Worm (Caenorhabditis elegans) whole organism, L3 larva: ENCODE measurements around the gene Y73F8A.32.

Experiments used
- R02D3.7 ChIP-seq: fragments of 150-350 bp; optimal IDR thresholded peaks from 2 replicates; lab custom pipeline; 2014; ENCODE audit warnings: missing biosample characterization, missing genetic modification characterization
- ZK546.5 ChIP-seq: sonication (generic microtip); optimal IDR thresholded peaks from 2 replicates; lab custom pipeline; 2017; ENCODE audit warnings: missing biosample characterization, missing genetic modification characterization
- ama-1 ChIP-seq: fragments of 150-350 bp; optimal IDR thresholded peaks from 2 replicates; lab custom pipeline; 2018
- ceh-16 ChIP-seq: sonication (generic microtip); optimal IDR thresholded peaks from 2 replicates; lab custom pipeline; 2017; ENCODE audit warnings: missing biosample characterization, missing genetic modification characterization
- ceh-28 ChIP-seq: fragments of 150-350 bp; optimal IDR thresholded peaks from 2 replicates; lab custom pipeline; 2014; ENCODE audit warnings: missing biosample characterization, missing genetic modification reagents, missing genetic modification characterization
- ceh-82 ChIP-seq: fragments of 150-350 bp; optimal IDR thresholded peaks from 2 replicates; lab custom pipeline; 2014; ENCODE audit warnings: missing biosample characterization, missing genetic modification characterization
- ceh-9 ChIP-seq: sonication (generic microtip); optimal IDR thresholded peaks from 2 replicates; lab custom pipeline; 2018; ENCODE audit warnings: missing biosample characterization, missing genetic modification characterization
- daf-12 ChIP-seq: fragments of 150-350 bp; optimal IDR thresholded peaks from 2 replicates; lab custom pipeline; 2014; ENCODE audit warnings: missing biosample characterization, missing genetic modification reagents, missing genetic modification characterization
- egl-27 ChIP-seq: sonication (generic microtip); optimal IDR thresholded peaks from 4 replicates; lab custom pipeline; 2017; ENCODE audit warnings: missing biosample characterization, missing genetic modification reagents, missing genetic modification characterization
- egl-5 ChIP-seq: fragments of 150-350 bp; optimal IDR thresholded peaks from 2 replicates; lab custom pipeline; 2017; ENCODE audit warnings: missing biosample characterization, missing genetic modification reagents, missing genetic modification characterization, inconsistent platforms
- elt-1 ChIP-seq: fragments of 150-350 bp; optimal IDR thresholded peaks from 2 replicates; lab custom pipeline; 2014; ENCODE audit warnings: missing biosample characterization, missing genetic modification characterization
- elt-2 ChIP-seq: sonication (generic microtip); optimal IDR thresholded peaks from 2 replicates; lab custom pipeline; 2016; ENCODE audit warnings: missing genetic modification reagents, mild to moderate bottlenecking, missing genetic modification characterization, missing compliant biosample characterization
- elt-3 ChIP-seq, 3 experiments: fragments of 150-350 bp in 1 of 3; sonication (generic microtip) in 2 of 3; optimal IDR thresholded peaks; 2 replicates in 2 of 3; 4 replicates in 1 of 3; lab custom pipeline; 2014 to 2017; ENCODE audit warnings: missing biosample characterization in 3 of 3, missing genetic modification characterization in 3 of 3
- eor-1 ChIP-seq, 2 experiments: fragments of 150-350 bp; optimal IDR thresholded peaks; 2 replicates each; lab custom pipeline; 2014 to 2018; ENCODE audit warnings: missing biosample characterization in 2 of 2, missing genetic modification characterization in 2 of 2
- fkh-10 ChIP-seq: sonication (generic microtip); optimal IDR thresholded peaks from 2 replicates; lab custom pipeline; 2017; ENCODE audit warnings: missing biosample characterization, missing genetic modification reagents, missing genetic modification characterization
- fkh-2 ChIP-seq: fragments of 150-350 bp; optimal IDR thresholded peaks from 2 replicates; lab custom pipeline; 2014; ENCODE audit warnings: missing biosample characterization, missing genetic modification reagents, missing genetic modification characterization
- fos-1 ChIP-seq: fragments of 150-350 bp; optimal IDR thresholded peaks from 2 replicates; lab custom pipeline; 2014; ENCODE audit warnings: missing biosample characterization, missing genetic modification characterization
- hmg-11 ChIP-seq: sonication (generic microtip); optimal IDR thresholded peaks from 2 replicates; lab custom pipeline; 2016; ENCODE audit warnings: missing genetic modification characterization, missing compliant biosample characterization
- jun-1 ChIP-seq: fragments of 150-350 bp; optimal IDR thresholded peaks from 2 replicates; lab custom pipeline; 2014; ENCODE audit warnings: missing biosample characterization, missing genetic modification reagents, missing genetic modification characterization
- lin-15B ChIP-seq: fragments of 150-350 bp; optimal IDR thresholded peaks from 2 replicates; lab custom pipeline; 2014; ENCODE audit warnings: missing biosample characterization, missing genetic modification characterization
- lin-39 ChIP-seq: fragments of 150-350 bp; optimal IDR thresholded peaks from 2 replicates; lab custom pipeline; 2018; ENCODE audit warnings: missing biosample characterization, missing genetic modification reagents, missing genetic modification characterization
- lsy-12 ChIP-seq: sonication (generic microtip); optimal IDR thresholded peaks from 2 replicates; lab custom pipeline; 2016; ENCODE audit warnings: mild to moderate bottlenecking, missing genetic modification characterization, missing compliant biosample characterization
- mdl-1 ChIP-seq: fragments of 150-350 bp; optimal IDR thresholded peaks from 2 replicates; lab custom pipeline; 2014; ENCODE audit warnings: missing biosample characterization, missing genetic modification characterization
- mml-1 ChIP-seq: fragments of 150-350 bp; sonication (generic microtip); optimal IDR thresholded peaks from 3 replicates; lab custom pipeline; 2014; ENCODE audit warnings: missing biosample characterization, missing genetic modification characterization
- nfya-1 ChIP-seq: sonication (generic microtip); optimal IDR thresholded peaks from 2 replicates; lab custom pipeline; 2017; ENCODE audit warnings: missing genetic modification characterization, mild to moderate bottlenecking, missing compliant biosample characterization, antibody characterized with exemption, moderate library complexity; ENCODE audit not compliant: insufficient read depth
- nhr-11 ChIP-seq: fragments of 150-350 bp; optimal IDR thresholded peaks from 2 replicates; lab custom pipeline; 2014; ENCODE audit warnings: missing biosample characterization, missing genetic modification characterization
- nhr-12 ChIP-seq: fragments of 150-350 bp; optimal IDR thresholded peaks from 2 replicates; lab custom pipeline; 2014; ENCODE audit warnings: missing biosample characterization, missing genetic modification characterization
- nhr-23 ChIP-seq: fragments of 150-350 bp; optimal IDR thresholded peaks from 2 replicates; lab custom pipeline; 2014; ENCODE audit warnings: missing biosample characterization, missing genetic modification reagents, missing genetic modification characterization
- nhr-237 ChIP-seq: fragments of 150-350 bp; optimal IDR thresholded peaks from 2 replicates; lab custom pipeline; 2014; ENCODE audit warnings: missing biosample characterization, missing genetic modification characterization
- nhr-25 ChIP-seq: sonication (generic microtip); optimal IDR thresholded peaks from 2 replicates; lab custom pipeline; 2017; ENCODE audit warnings: missing biosample characterization, missing genetic modification characterization
- nhr-28 ChIP-seq: fragments of 150-350 bp; optimal IDR thresholded peaks from 2 replicates; lab custom pipeline; 2014; ENCODE audit warnings: missing biosample characterization, missing genetic modification characterization
- nhr-43 ChIP-seq: sonication (generic microtip); optimal IDR thresholded peaks from 2 replicates; lab custom pipeline; 2016; ENCODE audit warnings: mild to moderate bottlenecking, missing genetic modification characterization, missing compliant biosample characterization; ENCODE audit not compliant: poor library complexity, severe bottlenecking
- nhr-67 ChIP-seq: fragments of 150-350 bp; optimal IDR thresholded peaks from 2 replicates; lab custom pipeline; 2014; ENCODE audit warnings: missing biosample characterization, missing genetic modification characterization
- nhr-76 ChIP-seq: fragments of 150-350 bp; sonication (generic microtip); optimal IDR thresholded peaks from 5 replicates; lab custom pipeline; 2014; ENCODE audit warnings: missing biosample characterization, missing genetic modification characterization
- nhr-77 ChIP-seq: fragments of 150-350 bp; optimal IDR thresholded peaks from 2 replicates; lab custom pipeline; 2014; ENCODE audit warnings: missing biosample characterization, missing genetic modification characterization
- pha-4 ChIP-seq: fragments of 150-350 bp; optimal IDR thresholded peaks from 2 replicates; lab custom pipeline; 2014; ENCODE audit warnings: missing biosample characterization, missing genetic modification reagents, missing genetic modification characterization
- pqm-1 ChIP-seq: fragments of 150-350 bp; optimal IDR thresholded peaks from 2 replicates; lab custom pipeline; 2017; ENCODE audit warnings: missing biosample characterization, missing genetic modification characterization, inconsistent platforms
- sea-2 ChIP-seq: fragments of 150-350 bp; sonication (generic microtip); optimal IDR thresholded peaks from 4 replicates; lab custom pipeline; 2014; ENCODE audit warnings: missing biosample characterization, missing genetic modification reagents, missing genetic modification characterization
- skn-1 ChIP-seq: fragments of 150-350 bp; optimal IDR thresholded peaks from 2 replicates; lab custom pipeline; 2014; ENCODE audit warnings: missing biosample characterization, missing genetic modification characterization
- snpc-4 ChIP-seq: fragments of 150-350 bp; optimal IDR thresholded peaks from 2 replicates; lab custom pipeline; 2014; ENCODE audit warnings: missing biosample characterization, missing genetic modification characterization
- unc-39 ChIP-seq: sonication (generic microtip); optimal IDR thresholded peaks from 4 replicates; lab custom pipeline; 2017; ENCODE audit warnings: missing biosample characterization, missing genetic modification characterization
- unc-62 ChIP-seq: fragments of 150-350 bp; sonication (generic microtip); optimal IDR thresholded peaks from 4 replicates; lab custom pipeline; 2014; ENCODE audit warnings: missing biosample characterization, missing genetic modification reagents, missing genetic modification characterization
- zag-1 ChIP-seq: fragments of 150-350 bp; optimal IDR thresholded peaks from 2 replicates; lab custom pipeline; 2014; ENCODE audit warnings: missing biosample characterization, missing genetic modification characterization
- ztf-11 ChIP-seq: fragments of 150-350 bp; optimal IDR thresholded peaks from 2 replicates; lab custom pipeline; 2014; ENCODE audit warnings: missing biosample characterization, missing genetic modification characterization
- ztf-4 ChIP-seq: fragments of 150-350 bp; optimal IDR thresholded peaks from 2 replicates; lab custom pipeline; 2014; ENCODE audit warnings: missing biosample characterization, missing genetic modification characterization

Gene Y73F8A.32

ce11 chrIV:15476369-15476768 is 44.9 kb downstream of the Y73F8A.32 start:
- TF ChIP-seq nfya-1 (tag; lab: Kevin White, UChicago), result no peak
- peak; percentile 4 for TF ChIP-seq lin-39 (tag; lab: Kevin White, UChicago)
- TF ChIP-seq elt-2 (tag; lab: Kevin White, UChicago), result peak; percentile 27
- TF ChIP-seq jun-1, result no peak
- TF ChIP-seq lsy-12 (tag; lab: Kevin White, UChicago), result peak; percentile 2
- TF ChIP-seq pha-4, result peak; percentile 26

ce11 chrIV:15475829-15476228 is 45.4 kb downstream of the Y73F8A.32 start:
- TF ChIP-seq ceh-28 (tag; lab: Kevin White, UChicago), result peak; percentile 18
- no peak for TF ChIP-seq pha-4

ce11 chrIV:15473588-15474271 is 47.5 kb downstream of the Y73F8A.32 start, which contains the start of gene Y73F8A.26:
Gene Y73F8A.26, plus strand, starts transcription at chrIV:15473660.
- TF ChIP-seq daf-12, result no peak
- no peak for TF ChIP-seq unc-39 (tag; lab: Kevin White, UChicago)
- TF ChIP-seq eor-1 (tag; optimal IDR thresholded peaks at IDR 0.05; lab: Kevin White, UChicago), result no peak
- no peak for TF ChIP-seq sea-2 (GFP tag; lab: Kevin White, UChicago)
- TF ChIP-seq skn-1 (tag; lab: Kevin White, UChicago), result no peak
- TF ChIP-seq nhr-12 (tag; lab: Kevin White, UChicago), result no peak
- no peak for TF ChIP-seq fkh-2 (tag; lab: Kevin White, UChicago)

ce11 chrIV:15472387-15472859 is 48.8 kb downstream of the Y73F8A.32 start, which contains the start of gene Y73F8A.27:
Gene Y73F8A.27, plus strand, starts transcription at chrIV:15472809.
- peak; percentile 77 for TF ChIP-seq R02D3.7 (tag; lab: Kevin White, UChicago)
- no peak for TF ChIP-seq ceh-9 (tag; lab: Kevin White, UChicago)
- peak; percentile 55 for TF ChIP-seq egl-5 (tag; lab: Kevin White, UChicago)
- TF ChIP-seq elt-3 (tag; optimal IDR thresholded peaks at IDR 0.05; lab: Kevin White, UChicago), result no peak
- no peak for TF ChIP-seq sea-2 (GFP tag; lab: Kevin White, UChicago)
- TF ChIP-seq pha-4, result peak; percentile 97
- TF ChIP-seq lin-15B, result peak; percentile 97
- no peak for TF ChIP-seq nhr-76 (tag; lab: Kevin White, UChicago)
- peak; percentile 40 for TF ChIP-seq ama-1 (lab: Kevin White, UChicago)
- peak; percentile 90 for TF ChIP-seq ceh-82 (tag; lab: Kevin White, UChicago)
- TF ChIP-seq skn-1 (tag; lab: Kevin White, UChicago), result peak; percentile 92
- TF ChIP-seq nhr-77 (tag; lab: Kevin White, UChicago), result no peak
- no peak for TF ChIP-seq mdl-1
- peak; percentile 76 for TF ChIP-seq lin-39 (tag; lab: Kevin White, UChicago)
- TF ChIP-seq nfya-1 (tag; lab: Kevin White, UChicago), result peak; percentile 92
- TF ChIP-seq hmg-11 (tag; lab: Kevin White, UChicago), result peak; percentile 86
- TF ChIP-seq nhr-11 (tag; lab: Kevin White, UChicago), result peak; percentile 70
- TF ChIP-seq jun-1, result peak; percentile 75
- peak; percentile 89 for TF ChIP-seq nhr-43
- TF ChIP-seq elt-1 (tag; lab: Kevin White, UChicago), result peak; percentile 22
- peak; percentile 81 for TF ChIP-seq ceh-28 (tag; lab: Kevin White, UChicago)
- TF ChIP-seq nhr-28 (tag; lab: Kevin White, UChicago), result no peak
- no peak for TF ChIP-seq nhr-67 (tag; lab: Kevin White, UChicago)
- no peak for TF ChIP-seq mml-1 (tag; lab: Kevin White, UChicago)
- TF ChIP-seq nhr-12 (tag; lab: Kevin White, UChicago), result no peak
- TF ChIP-seq ztf-11 (tag; lab: Kevin White, UChicago), result no peak
- peak; percentile 96 for TF ChIP-seq nhr-23 (tag; lab: Kevin White, UChicago)
- TF ChIP-seq egl-27 (tag; lab: Kevin White, UChicago), result no peak
- peak; percentile 94 for TF ChIP-seq snpc-4 (tag; lab: Kevin White, UChicago)
- TF ChIP-seq lsy-12 (tag; lab: Kevin White, UChicago), result peak; percentile 75
- TF ChIP-seq elt-2 (tag; lab: Kevin White, UChicago), result peak; percentile 70
- no peak for TF ChIP-seq unc-39 (tag; lab: Kevin White, UChicago)
- peak; percentile 45 for TF ChIP-seq pqm-1 (tag; lab: Kevin White, UChicago)
- peak; percentile 76 for TF ChIP-seq fkh-10 (GFP tag; lab: Kevin White, UChicago)
- peak; percentile 50 for TF ChIP-seq zag-1 (tag; lab: Kevin White, UChicago)
- peak; percentile 13 for TF ChIP-seq ZK546.5 (tag; lab: Kevin White, UChicago)
- TF ChIP-seq nhr-25, result peak; percentile 87
- peak; percentile 65 for TF ChIP-seq fkh-2 (tag; lab: Kevin White, UChicago)
- TF ChIP-seq unc-62, result no peak
- no peak for TF ChIP-seq nhr-237 (tag; lab: Kevin White, UChicago)
- TF ChIP-seq fos-1 (tag; lab: Kevin White, UChicago), result no peak
- no peak for TF ChIP-seq ceh-16
- TF ChIP-seq ztf-4, result no peak
